Fruit fly (Drosophila melanogaster): ENCODE data around the gene Crz.

DNA sequence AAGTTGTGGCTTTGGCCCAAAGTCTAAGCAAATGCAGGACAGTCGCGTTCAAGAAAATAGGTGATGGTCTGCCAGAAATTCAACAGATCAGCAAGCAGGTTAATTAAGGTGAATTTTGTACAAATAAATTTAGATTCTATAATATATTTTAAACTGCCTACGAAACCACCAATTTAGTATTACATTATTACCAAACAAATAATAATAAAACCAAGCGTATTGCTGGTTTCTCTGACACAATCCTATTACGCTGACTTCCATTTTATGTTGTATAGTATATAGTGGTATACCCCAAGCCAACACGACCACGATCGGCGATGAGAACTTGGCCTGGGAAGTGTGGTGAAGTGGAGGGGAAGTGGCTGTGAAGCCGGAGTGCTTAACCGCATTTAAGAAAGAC is 23.2 kb upstream of the Crz start:
- TF ChIP-seq ey (GFP tag; optimal IDR thresholded peaks at IDR 0.05) (peak; percentile 82), pan (optimal IDR thresholded peaks at IDR 0.05) (no peak)

All from whole organism, wandering third instar larva.